Worm (Caenorhabditis elegans) whole organism, early embryonic: ENCODE measurements around the gene col-38.

Experiments used
- B0310.2 ChIP-seq: sonication (generic microtip); optimal IDR thresholded peaks from 2 replicates; lab custom pipeline; 2016; ENCODE audit warnings: mild to moderate bottlenecking, missing genetic modification characterization, missing compliant biosample characterization
- F13C5.2 ChIP-seq: sonication (generic microtip); optimal IDR thresholded peaks from 2 replicates; lab custom pipeline; 2017; ENCODE audit warnings: mild to moderate bottlenecking, missing genetic modification characterization, inconsistent platforms, missing compliant biosample characterization
- aly-1 ChIP-seq: sonication (generic microtip); optimal IDR thresholded peaks from 2 replicates; lab custom pipeline; 2016; ENCODE audit warnings: missing genetic modification characterization, missing compliant biosample characterization
- ama-1 ChIP-seq: fragments of 150-350 bp; optimal IDR thresholded peaks from 2 replicates; lab custom pipeline; 2014
- ceh-13 ChIP-seq: fragments of 200-800 bp; sonication (Bioruptor generic); optimal IDR thresholded peaks from 2 replicates; lab custom pipeline; 2018; ENCODE audit warnings: mild to moderate bottlenecking, missing genetic modification characterization, missing compliant biosample characterization
- ceh-36 ChIP-seq: sonication (generic microtip); optimal IDR thresholded peaks from 2 replicates; lab custom pipeline; 2016; ENCODE audit warnings: missing genetic modification characterization, inconsistent platforms, missing compliant biosample characterization
- ets-7 ChIP-seq: sonication (generic microtip); optimal IDR thresholded peaks from 2 replicates; lab custom pipeline; 2016; ENCODE audit warnings: missing genotype, missing genetic modification characterization, missing compliant biosample characterization
- flt-1 ChIP-seq: fragments of 200-800 bp; sonication (Bioruptor generic); IDR thresholded peaks from 2 replicates; pipeline ENCODE4 v1.3.6; 2022; ENCODE audit warnings: missing genetic modification characterization, missing compliant biosample characterization
- hmbx-1 ChIP-seq: sonication (generic microtip); optimal IDR thresholded peaks from 2 replicates; lab custom pipeline; 2016; ENCODE audit warnings: mild to moderate bottlenecking, missing genetic modification characterization, missing compliant biosample characterization
- hmg-4 ChIP-seq: fragments of 200-800 bp; sonication (Bioruptor generic); optimal IDR thresholded peaks from 2 replicates; lab custom pipeline; 2018; ENCODE audit warnings: mild to moderate bottlenecking, missing genetic modification characterization, missing compliant biosample characterization
- hnd-1 ChIP-seq: sonication (generic microtip); optimal IDR thresholded peaks from 2 replicates; lab custom pipeline; 2016; ENCODE audit warnings: missing genetic modification characterization, missing compliant biosample characterization
- pes-1 ChIP-seq: fragments of 200-800 bp; sonication (Bioruptor generic); IDR thresholded peaks from 2 replicates; pipeline ENCODE4 v1.3.6; 2022; ENCODE audit warnings: missing genetic modification reagents, missing genetic modification characterization, missing compliant biosample characterization
- scrt-1 ChIP-seq: fragments of 200-800 bp; sonication (Bioruptor generic); IDR thresholded peaks from 2 replicates; pipeline ENCODE4 v1.3.6; 2022; ENCODE audit warnings: missing genetic modification characterization, missing compliant biosample characterization
- sea-1 ChIP-seq: fragments of 200-800 bp; sonication (Bioruptor generic); conservative IDR thresholded peaks from 2 replicates; pipeline ENCODE4 v1.3.6; 2022; ENCODE audit warnings: missing genetic modification characterization, missing compliant biosample characterization
- tbx-11 ChIP-seq: fragments of 200-800 bp; sonication (Bioruptor generic); IDR thresholded peaks from 2 replicates; pipeline ENCODE4 v1.3.6; 2022; ENCODE audit warnings: missing genetic modification characterization, missing compliant biosample characterization
- tbx-37 ChIP-seq: fragments of 200-800 bp; sonication (Bioruptor generic); conservative IDR thresholded peaks from 2 replicates; pipeline ENCODE4 v1.3.6; 2022; ENCODE audit warnings: missing genetic modification reagents, missing genetic modification characterization, missing compliant biosample characterization
- tra-4 ChIP-seq: sonication (generic microtip); optimal IDR thresholded peaks from 2 replicates; lab custom pipeline; 2017; ENCODE audit warnings: missing genetic modification characterization, missing compliant biosample characterization

Gene col-38

ce11 chrII:8569038-8569977 is at the start of gene col-38, which contains the start of gene rpl-5:
col-38 (minus strand) TSS chrII:8569088.
rpl-5 (plus strand) TSS chrII:8569927.
- TF ChIP-seq B0310.2 (no peak), tbx-11 (no peak), pes-1 (GFP tag; lab: Robert Waterston, UW) (no peak), flt-1 (GFP tag; lab: Robert Waterston, UW) (peak; percentile 38; the same call in 1 of the 2 replicates), ama-1 (lab: Kevin White, UChicago) (no peak), hmg-4 (GFP tag; lab: Kevin White, UChicago) (peak; percentile 39), hnd-1 (tag; lab: Kevin White, UChicago) (no peak), hmbx-1 (no peak), F13C5.2 (tag; lab: Kevin White, UChicago) (peak; percentile 73)

DNA sequence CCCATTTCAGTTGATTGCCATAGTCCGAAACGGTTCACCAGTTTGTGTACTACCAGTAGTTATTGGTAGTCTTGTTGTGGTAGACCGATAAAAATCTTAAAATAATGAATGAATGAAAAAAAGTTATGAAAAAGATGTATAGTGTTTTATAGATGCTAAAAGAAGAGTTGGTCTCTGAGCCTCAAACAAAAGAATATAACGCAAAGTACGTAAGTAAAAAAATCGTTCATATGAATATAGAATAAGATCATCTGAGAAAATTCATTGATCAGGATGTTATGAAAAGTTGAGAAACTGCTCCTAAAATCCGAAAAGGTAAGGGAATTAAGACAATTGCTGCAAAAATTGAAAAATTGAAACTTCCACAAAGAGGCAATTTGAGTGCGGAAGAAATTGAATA is 48.6 kb upstream of the col-38 start, which contains the start of gene chhy-1:
TSS of gene chhy-1 (minus strand) at position 101 of the 400 bp plus-strand sequence.
- no peak for TF ChIP-seq aly-1 (tag; lab: Kevin White, UChicago)
- TF ChIP-seq tra-4 (tag; lab: Kevin White, UChicago) = no peak
- no peak for TF ChIP-seq B0310.2
- TF ChIP-seq F13C5.2 (tag; lab: Kevin White, UChicago) = no peak

ce11 chrII:8616155-8616554 is 47.3 kb upstream of the col-38 start:
- TF ChIP-seq sea-1 (GFP tag; lab: Robert Waterston, UW) (no peak), ceh-13 (GFP tag; lab: Kevin White, UChicago) (no peak), tra-4 (tag; lab: Kevin White, UChicago) (no peak), hnd-1 (tag; lab: Kevin White, UChicago) (no peak), pes-1 (GFP tag; lab: Robert Waterston, UW) (no peak)

ce11 chrII:8612470-8612869 is 43.6 kb upstream of the col-38 start, which contains the start of gene T22C8.1:
T22C8.1 (plus strand) TSS chrII:8612770.
- no peak for TF ChIP-seq hnd-1 (tag; lab: Kevin White, UChicago)
- no peak for TF ChIP-seq ama-1 (lab: Kevin White, UChicago)
- no peak for TF ChIP-seq ets-7
- no peak for TF ChIP-seq hmg-4 (GFP tag; lab: Kevin White, UChicago)
- TF ChIP-seq ceh-36 = no peak
- TF ChIP-seq flt-1 (GFP tag; lab: Robert Waterston, UW) = no peak
- TF ChIP-seq pes-1 (GFP tag; lab: Robert Waterston, UW) = no peak
- no peak for TF ChIP-seq tbx-37 (GFP tag; lab: Robert Waterston, UW)
- no peak for TF ChIP-seq hmbx-1
- no peak for TF ChIP-seq tbx-11
- no peak for TF ChIP-seq aly-1 (tag; lab: Kevin White, UChicago)

DNA sequence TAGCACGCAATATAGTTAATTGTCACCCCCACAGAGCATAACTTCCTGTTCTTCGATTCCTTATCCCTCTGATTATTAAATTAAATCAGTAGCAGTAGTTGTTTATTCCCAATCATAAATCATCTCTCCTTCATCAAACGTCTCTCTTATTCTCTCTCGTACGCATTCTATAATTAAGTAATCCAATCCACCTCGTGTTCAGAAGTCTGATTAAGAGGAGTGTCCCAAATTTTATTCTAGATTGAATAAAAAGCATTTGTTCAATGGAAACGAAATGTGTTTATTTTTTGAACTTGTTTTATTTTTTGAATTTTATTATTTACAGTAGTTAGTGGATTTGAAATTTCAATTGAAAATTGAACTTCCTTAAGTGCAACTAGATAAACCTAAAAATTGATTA is 42.4 kb upstream of the col-38 start:
- TF ChIP-seq pes-1 (GFP tag; lab: Robert Waterston, UW) (no peak), flt-1 (GFP tag; lab: Robert Waterston, UW) (no peak), ceh-13 (GFP tag; lab: Kevin White, UChicago) (no peak), ets-7 (no peak), F13C5.2 (tag; lab: Kevin White, UChicago) (no peak), hnd-1 (tag; lab: Kevin White, UChicago) (no peak)

- TF ChIP-seq hmg-4 (GFP tag; lab: Kevin White, UChicago) (no peak), sea-1 (GFP tag; lab: Robert Waterston, UW) (no peak), ceh-36 (no peak), hmbx-1 (no peak), tbx-11 (no peak), ets-7 (no peak), B0310.2 (no peak), aly-1 (tag; lab: Kevin White, UChicago) (no peak), F13C5.2 (tag; lab: Kevin White, UChicago) (no peak), ama-1 (lab: Kevin White, UChicago) (no peak)
Observed at ce11 chrII:8610585-8610984, 41.7 kb upstream of the col-38 start.

ce11 chrII:8610085-8610484 is 41.2 kb upstream of the col-38 start, which contains the start of gene F28C6.9:
F28C6.9 (minus strand) TSS chrII:8610185.
- no peak for TF ChIP-seq sea-1 (GFP tag; lab: Robert Waterston, UW)
- no peak for TF ChIP-seq F13C5.2 (tag; lab: Kevin White, UChicago)
- TF ChIP-seq aly-1 (tag; lab: Kevin White, UChicago) = no peak
- TF ChIP-seq pes-1 (GFP tag; lab: Robert Waterston, UW) = no peak
- TF ChIP-seq ceh-36 = no peak
- no peak for TF ChIP-seq ets-7
- no peak for TF ChIP-seq tbx-37 (GFP tag; lab: Robert Waterston, UW)

DNA sequence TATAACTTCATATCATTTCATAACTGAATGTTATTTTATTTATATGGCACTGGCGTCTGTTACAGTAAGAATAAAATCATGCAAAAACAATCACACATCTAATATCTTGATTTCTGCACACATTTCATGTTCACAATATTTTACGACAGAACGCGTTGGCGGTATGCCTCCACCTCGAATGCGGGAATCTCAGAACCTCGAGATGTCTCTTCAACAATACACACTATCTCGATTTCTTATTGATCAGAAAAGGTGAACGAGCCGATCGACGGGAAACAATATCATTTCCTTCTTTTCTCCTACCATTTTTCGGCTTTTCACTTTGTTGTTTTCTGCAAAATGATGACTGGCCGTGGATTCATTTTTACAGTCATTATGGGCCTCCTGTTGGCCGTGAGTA is 38.8 kb upstream of the col-38 start, which contains the start of gene F28C6.10:
TSS of gene F28C6.10 (plus strand) at position 301 of the 400 bp plus-strand sequence.
- TF ChIP-seq scrt-1 (GFP tag; lab: Robert Waterston, UW) = no peak
- no peak for TF ChIP-seq ceh-36
- TF ChIP-seq aly-1 (tag; lab: Kevin White, UChicago) = no peak
- no peak for TF ChIP-seq hnd-1 (tag; lab: Kevin White, UChicago)
- TF ChIP-seq ceh-13 (GFP tag; lab: Kevin White, UChicago) = no peak
- no peak for TF ChIP-seq hmg-4 (GFP tag; lab: Kevin White, UChicago)
- TF ChIP-seq tbx-11 = no peak
